Worm (Caenorhabditis elegans) whole organism, L4/young adult: Measurements from ENCODE around the gene col-96.

Experiments used
- W03F9.2 ChIP-seq: fragments of 150-350 bp; optimal IDR thresholded peaks from 2 replicates; lab custom pipeline; 2014; ENCODE audit warnings: missing biosample characterization, missing genetic modification characterization
- dao-5 ChIP-seq: sonication (generic microtip); optimal IDR thresholded peaks from 2 replicates; lab custom pipeline; 2016; ENCODE audit warnings: missing genotype, missing genetic modification characterization, moderate library complexity, missing compliant biosample characterization
- him-1 ChIP-seq: sonication (generic microtip); optimal IDR thresholded peaks from 2 replicates; lab custom pipeline; 2016; ENCODE audit warnings: missing genotype, missing genetic modification reagents, missing genetic modification characterization, missing compliant biosample characterization

The col-96 gene

ce11 chrIII:11659804-11660203, 46.8 kb downstream of the col-96 start:
- no peak for TF ChIP-seq him-1 (tag; lab: Kevin White, UChicago)

ce11 chrIII:11657185-11657817, 49.3 kb downstream of the col-96 start, which contains the start of gene crh-1:
TSS of gene crh-1 (plus strand) at chrIII:11657767.
- TF ChIP-seq him-1 (tag; lab: Kevin White, UChicago) = peak; percentile 33
- TF ChIP-seq dao-5 (tag; lab: Kevin White, UChicago) = no peak
- peak; percentile 83 for TF ChIP-seq W03F9.2 (tag; lab: Kevin White, UChicago)

ce11 chrIII:11656389-11656788, 50.2 kb downstream of the col-96 start:
- no peak for TF ChIP-seq him-1 (tag; lab: Kevin White, UChicago)
- TF ChIP-seq W03F9.2 (tag; lab: Kevin White, UChicago) = no peak
- no peak for TF ChIP-seq dao-5 (tag; lab: Kevin White, UChicago)
